Fruit fly (Drosophila melanogaster) whole organism, adult: Measurements from ENCODE around the gene Gclc.
A peak's percentile ranks its signal among the peaks of the same experiment; 100 is the strongest.

ENCODE experiments used
- CG11617 ChIP-seq: fragments of 200-800 bp; sonication (Bioruptor generic); optimal IDR thresholded peaks from 2 replicates; lab custom pipeline; 2017; ENCODE audit warnings: mild to moderate bottlenecking, missing biosample characterization, missing genetic modification reagents, missing genetic modification characterization
- CG12768 ChIP-seq: fragments of 200-800 bp; sonication (Bioruptor generic); optimal IDR thresholded peaks from 2 replicates; lab custom pipeline; 2017; ENCODE audit warnings: missing biosample characterization, missing genetic modification characterization, mild to moderate bottlenecking, moderate library complexity, missing genetic modification reagents
- CG14711 ChIP-seq: fragments of 200-800 bp; sonication (Bioruptor generic); optimal IDR thresholded peaks from 2 replicates; lab custom pipeline; 2018; ENCODE audit warnings: missing biosample characterization, mild to moderate bottlenecking, missing genetic modification characterization, moderate library complexity
- CG1620 ChIP-seq: fragments of 200-800 bp; sonication (Bioruptor generic); optimal IDR thresholded peaks from 2 replicates; lab custom pipeline; 2016; ENCODE audit warnings: missing biosample characterization, missing genetic modification characterization
- CG33017 ChIP-seq: fragments of 200-800 bp; sonication (Bioruptor generic); optimal IDR thresholded peaks from 2 replicates; lab custom pipeline; 2018; ENCODE audit warnings: missing biosample characterization, mild to moderate bottlenecking, missing genetic modification characterization, moderate library complexity
- CG5204 ChIP-seq: fragments of 200-800 bp; sonication (Bioruptor generic); optimal IDR thresholded peaks from 2 replicates; lab custom pipeline; 2016; ENCODE audit warnings: missing biosample characterization, missing genetic modification characterization
- CG7045 ChIP-seq: fragments of 200-800 bp; sonication (Bioruptor generic); optimal IDR thresholded peaks from 2 replicates; lab custom pipeline; 2017; ENCODE audit warnings: missing biosample characterization, mild to moderate bottlenecking, missing genetic modification characterization
- CG7101 ChIP-seq: fragments of 200-800 bp; sonication (Bioruptor generic); optimal IDR thresholded peaks from 2 replicates; lab custom pipeline; 2018; ENCODE audit warnings: missing biosample characterization, mild to moderate bottlenecking, missing genetic modification characterization, moderate library complexity
- Clk ChIP-seq: fragments of 200-800 bp; sonication (Bioruptor generic); optimal IDR thresholded peaks from 2 replicates; lab custom pipeline; 2017; ENCODE audit warnings: missing biosample characterization, missing genetic modification characterization
- Crg-1 ChIP-seq: fragments of 200-800 bp; sonication (Bioruptor generic); optimal IDR thresholded peaks from 2 replicates; lab custom pipeline; 2016; ENCODE audit warnings: missing biosample characterization, missing genetic modification characterization
- Hr96 ChIP-seq: fragments of 200-800 bp; sonication (Bioruptor generic); optimal IDR thresholded peaks from 2 replicates; lab custom pipeline; 2016; ENCODE audit warnings: missing biosample characterization, missing genetic modification characterization
- Mnt ChIP-seq: fragments of 200-800 bp; sonication (Bioruptor generic); optimal IDR thresholded peaks from 2 replicates; lab custom pipeline; 2016; ENCODE audit warnings: missing biosample characterization, mild to moderate bottlenecking, missing genetic modification characterization
- bab1 ChIP-seq: fragments of 200-800 bp; sonication (Bioruptor generic); optimal IDR thresholded peaks from 3 replicates; lab custom pipeline; 2019; ENCODE audit warnings: missing biosample characterization, mild to moderate bottlenecking, missing genetic modification characterization, moderate library complexity
- cic ChIP-seq: fragments of 200-800 bp; sonication (Bioruptor generic); optimal IDR thresholded peaks from 2 replicates; lab custom pipeline; 2017; ENCODE audit warnings: missing biosample characterization, mild to moderate bottlenecking, missing genetic modification characterization, moderate library complexity
- cnc ChIP-seq, 2 experiments: fragments of >200 bp; optimal IDR thresholded peaks; 2 replicates each; lab custom pipeline; 2017
- kay ChIP-seq: fragments of 200-800 bp; sonication (Bioruptor generic); peaks from one replicate; lab custom pipeline; 2016; ENCODE audit warnings: missing biosample characterization, missing genetic modification characterization, borderline replicate concordance
- ovo ChIP-seq: fragments of 200-800 bp; sonication (Bioruptor generic); optimal IDR thresholded peaks from 2 replicates; lab custom pipeline; 2016; ENCODE audit warnings: missing biosample characterization, missing genetic modification characterization
- pad ChIP-seq: fragments of 200-800 bp; sonication (Bioruptor generic); optimal IDR thresholded peaks from 3 replicates; lab custom pipeline; 2017; ENCODE audit warnings: missing biosample characterization, missing genetic modification characterization, mild to moderate bottlenecking, moderate library complexity, missing genetic modification reagents
- tj ChIP-seq: fragments of 200-800 bp; sonication (Bioruptor generic); optimal IDR thresholded peaks from 3 replicates; lab custom pipeline; 2017; ENCODE audit warnings: missing biosample characterization, mild to moderate bottlenecking, missing genetic modification characterization, moderate library complexity
- toe ChIP-seq: fragments of 200-800 bp; sonication (Bioruptor generic); optimal IDR thresholded peaks from 2 replicates; lab custom pipeline; 2016; ENCODE audit warnings: missing biosample characterization, missing genetic modification characterization

Gclc gene

dm6 chrX:8113386-8114279 lies 2.3 kb downstream of the Gclc start:
- TF ChIP-seq CG1620 (GFP tag; lab: Kevin White, UChicago) (peak; percentile 11), toe (peak; percentile 28), ovo (GFP tag; lab: Kevin White, UChicago) (no peak), CG33017 (peak; percentile 78), cic (no peak), Clk (GFP tag; lab: Kevin White, UChicago) (peak; percentile 15), kay (GFP tag; lab: Kevin White, UChicago) (peak; percentile 92), tj (GFP tag; lab: Kevin White, UChicago) (no peak), Hr96 (GFP tag; lab: Kevin White, UChicago) (peak; percentile 59), CG14711 (tag; lab: Kevin White, UChicago) (peak; percentile 67), pad (GFP tag; lab: Kevin White, UChicago) (no peak), CG7101 (tag; lab: Kevin White, UChicago) (peak; percentile 88), CG5204 (peak; percentile 68), CG11617 (GFP tag; lab: Kevin White, UChicago) (no peak), CG7045 (GFP tag; lab: Kevin White, UChicago) (peak; percentile 63), CG12768 (GFP tag; lab: Kevin White, UChicago) (peak; percentile 33), Crg-1 (GFP tag; lab: Kevin White, UChicago) (peak; percentile 27), cnc (optimal IDR thresholded peaks at IDR 0.05; lab: Kevin White, UChicago) (peak; percentile 93 to 96), Mnt (peak; percentile 23), bab1 (GFP tag; lab: Kevin White, UChicago) (peak; percentile 51)

- peak; percentile 64 for TF ChIP-seq CG11617 (GFP tag; lab: Kevin White, UChicago)
- no peak for TF ChIP-seq Hr96 (GFP tag; lab: Kevin White, UChicago)
- no peak for TF ChIP-seq bab1 (GFP tag; lab: Kevin White, UChicago)
- TF ChIP-seq Mnt, result peak; percentile 16
- TF ChIP-seq tj (GFP tag; lab: Kevin White, UChicago), result peak; percentile 53
- TF ChIP-seq CG5204, result peak; percentile 34
- no peak for TF ChIP-seq cic
- peak; percentile 15 for TF ChIP-seq CG7045 (GFP tag; lab: Kevin White, UChicago)
- TF ChIP-seq toe, result no peak
- TF ChIP-seq kay (GFP tag; lab: Kevin White, UChicago), result no peak
- peak; percentile 45 for TF ChIP-seq CG7101 (tag; lab: Kevin White, UChicago)
Measured at dm6 chrX:8112715-8113114, 3.2 kb downstream of the Gclc start.

- peak; percentile 10 for TF ChIP-seq ovo (GFP tag; lab: Kevin White, UChicago)
- no peak for TF ChIP-seq pad (GFP tag; lab: Kevin White, UChicago)
- no peak for TF ChIP-seq CG33017
- TF ChIP-seq CG5204, result no peak
- TF ChIP-seq tj (GFP tag; lab: Kevin White, UChicago), result peak; percentile 68
- no peak for TF ChIP-seq kay (GFP tag; lab: Kevin White, UChicago)
- no peak for TF ChIP-seq cnc (optimal IDR thresholded peaks at IDR 0.05; lab: Kevin White, UChicago)
- no peak for TF ChIP-seq Mnt
- TF ChIP-seq cic, result no peak
- TF ChIP-seq CG11617 (GFP tag; lab: Kevin White, UChicago), result no peak
- TF ChIP-seq Clk (GFP tag; lab: Kevin White, UChicago), result no peak
- TF ChIP-seq toe, result no peak
Measured at dm6 chrX:8110984-8111383, 5.0 kb downstream of the Gclc start.

- TF ChIP-seq pad (GFP tag; lab: Kevin White, UChicago) (no peak), kay (GFP tag; lab: Kevin White, UChicago) (no peak), Clk (GFP tag; lab: Kevin White, UChicago) (no peak)
Measured at dm6 chrX:8107936-8108335, 8.0 kb downstream of the Gclc start.

dm6 chrX:8106281-8107050 lies 9.5 kb downstream of the Gclc start:
- TF ChIP-seq Clk (GFP tag; lab: Kevin White, UChicago) (no peak), pad (GFP tag; lab: Kevin White, UChicago) (no peak), cic (peak; percentile 70), toe (no peak), CG33017 (no peak), CG1620 (GFP tag; lab: Kevin White, UChicago) (no peak), CG7101 (tag; lab: Kevin White, UChicago) (no peak), ovo (GFP tag; lab: Kevin White, UChicago) (no peak), CG11617 (GFP tag; lab: Kevin White, UChicago) (peak; percentile 11), Mnt (peak; percentile 77), CG12768 (GFP tag; lab: Kevin White, UChicago) (no peak), kay (GFP tag; lab: Kevin White, UChicago) (peak; percentile 92), Crg-1 (GFP tag; lab: Kevin White, UChicago) (no peak), Hr96 (GFP tag; lab: Kevin White, UChicago) (no peak), bab1 (GFP tag; lab: Kevin White, UChicago) (no peak), cnc (optimal IDR thresholded peaks at IDR 0.05; lab: Kevin White, UChicago) (no peak), tj (GFP tag; lab: Kevin White, UChicago) (peak; percentile 84), CG14711 (tag; lab: Kevin White, UChicago) (peak; percentile 11)
